Worm (Caenorhabditis elegans): ENCODE data around the gene snt-7.

Gene snt-7

ce11 chrX:15199052-15199451, at the start of gene snt-7:
TSS of gene snt-7 (minus strand) at chrX:15199152.
- no peak for TF ChIP-seq W03F9.2 (tag; optimal IDR thresholded peaks at IDR 0.05)
- TF ChIP-seq dao-5 (tag; optimal IDR thresholded peaks at IDR 0.05) = no peak

- TF ChIP-seq him-1 (tag; optimal IDR thresholded peaks at IDR 0.05) (no peak), dao-5 (tag; optimal IDR thresholded peaks at IDR 0.05) (no peak), W03F9.2 (tag; optimal IDR thresholded peaks at IDR 0.05) (no peak)
Measured at ce11 chrX:15246595-15246994, 47.6 kb upstream of the snt-7 start.

- TF ChIP-seq him-1 (tag; optimal IDR thresholded peaks at IDR 0.05) = no peak
- TF ChIP-seq W03F9.2 (tag; optimal IDR thresholded peaks at IDR 0.05) = no peak
- no peak for TF ChIP-seq dao-5 (tag; optimal IDR thresholded peaks at IDR 0.05)
Measured at ce11 chrX:15246182-15246581, 47.2 kb upstream of the snt-7 start, which contains the start of gene piki-1. TSS of gene piki-1 (minus strand) at chrX:15246399.

- no peak for TF ChIP-seq him-1 (tag; optimal IDR thresholded peaks at IDR 0.05)
- TF ChIP-seq W03F9.2 (tag; optimal IDR thresholded peaks at IDR 0.05) = no peak
- TF ChIP-seq dao-5 (tag; optimal IDR thresholded peaks at IDR 0.05) = no peak
Measured at ce11 chrX:15242726-15243125, 43.8 kb upstream of the snt-7 start.

- no peak for TF ChIP-seq him-1 (tag; optimal IDR thresholded peaks at IDR 0.05)
- no peak for TF ChIP-seq W03F9.2 (tag; optimal IDR thresholded peaks at IDR 0.05)
- TF ChIP-seq dao-5 (tag; optimal IDR thresholded peaks at IDR 0.05) = no peak
Measured at ce11 chrX:15241169-15241568, 42.2 kb upstream of the snt-7 start.

- no peak for TF ChIP-seq him-1 (tag; optimal IDR thresholded peaks at IDR 0.05)
- TF ChIP-seq W03F9.2 (tag; optimal IDR thresholded peaks at IDR 0.05) = no peak
- no peak for TF ChIP-seq dao-5 (tag; optimal IDR thresholded peaks at IDR 0.05)
Measured at ce11 chrX:15236036-15236435, 37.1 kb upstream of the snt-7 start.

- no peak for TF ChIP-seq dao-5 (tag; optimal IDR thresholded peaks at IDR 0.05)
- no peak for TF ChIP-seq W03F9.2 (tag; optimal IDR thresholded peaks at IDR 0.05)
- no peak for TF ChIP-seq him-1 (tag; optimal IDR thresholded peaks at IDR 0.05)
Measured at ce11 chrX:15233684-15234083, 34.7 kb upstream of the snt-7 start.

ce11 chrX:15231800-15232199, 32.8 kb upstream of the snt-7 start:
- no peak for TF ChIP-seq him-1 (tag; optimal IDR thresholded peaks at IDR 0.05)
- TF ChIP-seq W03F9.2 (tag; optimal IDR thresholded peaks at IDR 0.05) = no peak
- TF ChIP-seq dao-5 (tag; optimal IDR thresholded peaks at IDR 0.05) = no peak

ce11 chrX:15230394-15230968, 31.5 kb upstream of the snt-7 start, which contains the start of gene H03A11.2:
TSS of gene H03A11.2 (minus strand) at chrX:15230645.
- no peak for TF ChIP-seq W03F9.2 (tag; optimal IDR thresholded peaks at IDR 0.05)

- TF ChIP-seq dao-5 (tag; optimal IDR thresholded peaks at IDR 0.05) = no peak
- no peak for TF ChIP-seq him-1 (tag; optimal IDR thresholded peaks at IDR 0.05)
- TF ChIP-seq W03F9.2 (tag; optimal IDR thresholded peaks at IDR 0.05) = no peak
Measured at ce11 chrX:15229174-15229573, 30.2 kb upstream of the snt-7 start.

- no peak for TF ChIP-seq dao-5 (tag; optimal IDR thresholded peaks at IDR 0.05)
- TF ChIP-seq W03F9.2 (tag; optimal IDR thresholded peaks at IDR 0.05) = no peak
- no peak for TF ChIP-seq him-1 (tag; optimal IDR thresholded peaks at IDR 0.05)
Measured at ce11 chrX:15225180-15225724, 26.3 kb upstream of the snt-7 start.

ce11 chrX:15224128-15224527, 25.2 kb upstream of the snt-7 start:
- no peak for TF ChIP-seq W03F9.2 (tag; optimal IDR thresholded peaks at IDR 0.05)
- TF ChIP-seq dao-5 (tag; optimal IDR thresholded peaks at IDR 0.05) = no peak
- TF ChIP-seq him-1 (tag; optimal IDR thresholded peaks at IDR 0.05) = no peak

ce11 chrX:15222789-15223188, 23.8 kb upstream of the snt-7 start:
- TF ChIP-seq dao-5 (tag; optimal IDR thresholded peaks at IDR 0.05) (no peak), him-1 (tag; optimal IDR thresholded peaks at IDR 0.05) (no peak), W03F9.2 (tag; optimal IDR thresholded peaks at IDR 0.05) (no peak)

ce11 chrX:15221865-15222551, 23.1 kb upstream of the snt-7 start:
- no peak for TF ChIP-seq dao-5 (tag; optimal IDR thresholded peaks at IDR 0.05)
- no peak for TF ChIP-seq him-1 (tag; optimal IDR thresholded peaks at IDR 0.05)
- no peak for TF ChIP-seq W03F9.2 (tag; optimal IDR thresholded peaks at IDR 0.05)

- TF ChIP-seq dao-5 (tag; optimal IDR thresholded peaks at IDR 0.05) = no peak
- no peak for TF ChIP-seq him-1 (tag; optimal IDR thresholded peaks at IDR 0.05)
- no peak for TF ChIP-seq W03F9.2 (tag; optimal IDR thresholded peaks at IDR 0.05)
Measured at ce11 chrX:15221107-15221506, 22.2 kb upstream of the snt-7 start.
